Worm (Caenorhabditis elegans) whole organism, L4 larva: Measurements from ENCODE around the gene C34C12.12.

ENCODE experiments used
- aly-2 ChIP-seq: sonication (generic microtip); optimal IDR thresholded peaks from 2 replicates; lab custom pipeline; 2018; ENCODE audit warnings: missing biosample characterization, missing genetic modification characterization
- ctbp-1 ChIP-seq: fragments of 200-800 bp; sonication (Bioruptor generic); IDR thresholded peaks from 2 replicates; pipeline ENCODE4 v1.3.6; 2022; ENCODE audit warnings: missing genetic modification reagents, missing genetic modification characterization, missing compliant biosample characterization
- daf-12 ChIP-seq: fragments of 150-350 bp; optimal IDR thresholded peaks from 2 replicates; lab custom pipeline; 2014; ENCODE audit warnings: missing biosample characterization, missing genetic modification reagents, missing genetic modification characterization
- dpl-1 ChIP-seq: fragments of 150-350 bp; optimal IDR thresholded peaks from 2 replicates; lab custom pipeline; 2014; ENCODE audit warnings: missing biosample characterization, missing genetic modification reagents, missing genetic modification characterization
- dve-1 ChIP-seq: sonication (generic microtip); optimal IDR thresholded peaks from 2 replicates; lab custom pipeline; 2017; ENCODE audit warnings: antibody characterized with exemption, mild to moderate bottlenecking, missing genetic modification characterization, missing compliant biosample characterization; ENCODE audit not compliant: insufficient read depth
- fos-1 ChIP-seq: fragments of 150-350 bp; optimal IDR thresholded peaks from 2 replicates; lab custom pipeline; 2014; ENCODE audit warnings: missing biosample characterization, missing genetic modification characterization
- lin-1 ChIP-seq: fragments of 200-800 bp; sonication (Bioruptor generic); IDR thresholded peaks from 2 replicates; pipeline ENCODE4 v1.3.6; 2022; ENCODE audit warnings: missing genetic modification reagents, missing genetic modification characterization, missing compliant biosample characterization
- nhr-77 ChIP-seq: fragments of 150-350 bp; optimal IDR thresholded peaks from 2 replicates; lab custom pipeline; 2014; ENCODE audit warnings: missing biosample characterization, missing genetic modification characterization
- pha-4 ChIP-seq, 2 experiments: fragments of 150-350 bp in 1 of 2; fragments of 200-800 bp in 1 of 2; sonication (Bioruptor generic) in 1 of 2; IDR thresholded peaks in 1 of 2; optimal IDR thresholded peaks in 1 of 2; 2 replicates each; pipeline versions ENCODE4 v1.3.6 to Lab custom; 2014 to 2022; ENCODE audit warnings: missing genetic modification characterization in 2 of 2, missing genetic modification reagents in 2 of 2, missing biosample characterization in 1 of 2, missing compliant biosample characterization in 1 of 2
- skn-1 ChIP-seq: fragments of 150-350 bp; optimal IDR thresholded peaks from 2 replicates; lab custom pipeline; 2014; ENCODE audit warnings: missing biosample characterization, missing genetic modification characterization
- unc-39 ChIP-seq: sonication (generic microtip); optimal IDR thresholded peaks from 2 replicates; lab custom pipeline; 2017; ENCODE audit warnings: missing biosample characterization, missing genetic modification characterization
- ztf-11 ChIP-seq: fragments of 150-350 bp; optimal IDR thresholded peaks from 2 replicates; lab custom pipeline; 2014; ENCODE audit warnings: missing biosample characterization, missing genetic modification characterization

DNA sequence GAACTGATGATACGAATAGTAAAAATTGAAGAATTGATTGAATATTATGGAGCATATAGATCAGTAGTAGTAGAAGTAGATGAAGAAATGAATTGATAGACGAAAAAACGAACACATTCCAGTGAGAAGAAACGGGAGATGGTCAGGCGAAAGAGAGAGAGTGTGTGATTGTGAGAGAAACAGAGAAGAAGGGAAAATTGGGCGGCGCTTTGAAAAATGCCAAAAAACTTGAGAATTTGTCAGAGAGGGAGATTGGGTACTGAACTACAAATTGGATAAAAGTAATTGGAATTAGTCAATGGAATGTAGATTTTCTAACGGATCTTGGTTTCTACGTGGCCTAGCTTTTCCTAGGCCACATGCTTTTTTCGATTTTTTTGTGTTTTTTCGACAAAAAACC lies 35.2 kb downstream of the C34C12.12 start, which contains the start of gene C34C12.7:
- TF ChIP-seq aly-2 (tag; lab: Kevin White, UChicago), result no peak
- TF ChIP-seq nhr-77 (tag; lab: Kevin White, UChicago), result no peak
- no peak for TF ChIP-seq skn-1 (tag; lab: Kevin White, UChicago)
- no peak for TF ChIP-seq ctbp-1 (GFP tag; lab: Robert Waterston, UW)
- no peak for TF ChIP-seq daf-12 (tag; lab: Kevin White, UChicago)
- TF ChIP-seq fos-1, result no peak
- no peak for TF ChIP-seq pha-4 (GFP tag; IDR thresholded peaks at IDR 0.05; lab: Robert Waterston, UW)
- no peak for TF ChIP-seq pha-4 (tag; optimal IDR thresholded peaks at IDR 0.05; lab: Kevin White, UChicago)
- no peak for TF ChIP-seq lin-1 (GFP tag; lab: Robert Waterston, UW)
- no peak for TF ChIP-seq ztf-11
- no peak for TF ChIP-seq dve-1 (tag; lab: Kevin White, UChicago)
- TF ChIP-seq unc-39 (tag; lab: Kevin White, UChicago), result no peak
- no peak for TF ChIP-seq dpl-1 (GFP tag; lab: Kevin White, UChicago)
